Fruit fly (Drosophila melanogaster) whole organism, embryonic: ENCODE data around the gene CG14650.

Source experiments
- Adf1 ChIP-seq: fragments of 200-800 bp; sonication (Bioruptor generic); IDR thresholded peaks from 2 replicates; pipeline ENCODE4 v1.3.6; 2022; ENCODE audit warnings: missing biosample characterization, missing genetic modification characterization
- BEAF-32 ChIP-seq: fragments of 200-800 bp; sonication (Bioruptor generic); optimal IDR thresholded peaks from 3 replicates; lab custom pipeline; 2017; ENCODE audit warnings: missing biosample characterization, missing genetic modification characterization, mild to moderate bottlenecking, moderate library complexity, missing genetic modification reagents
- Bdp1 ChIP-seq: fragments of 200-800 bp; sonication (Bioruptor generic); optimal IDR thresholded peaks from 3 replicates; lab custom pipeline; 2016; ENCODE audit warnings: missing biosample characterization, missing genetic modification characterization
- CG10147 ChIP-seq: fragments of 200-800 bp; sonication (Bioruptor generic); optimal IDR thresholded peaks from 2 replicates; lab custom pipeline; 2019; ENCODE audit warnings: missing biosample characterization, mild to moderate bottlenecking, missing genetic modification characterization, moderate library complexity
- CG11085 ChIP-seq: fragments of 200-800 bp; sonication (Bioruptor generic); IDR thresholded peaks from 2 replicates; pipeline ENCODE4 v1.3.6; 2022; ENCODE audit warnings: missing biosample characterization, missing genetic modification characterization
- CG11247 ChIP-seq: fragments of 200-800 bp; sonication (Bioruptor generic); IDR thresholded peaks from 2 replicates; pipeline ENCODE4 v1.3.6; 2022; ENCODE audit warnings: missing biosample characterization, missing genetic modification characterization
- CG12769 ChIP-seq: fragments of 200-800 bp; sonication (Bioruptor generic); optimal IDR thresholded peaks from 2 replicates; lab custom pipeline; 2019; ENCODE audit warnings: missing biosample characterization, mild to moderate bottlenecking, missing genetic modification characterization, moderate library complexity
- CG13123 ChIP-seq: fragments of 200-800 bp; sonication (Bioruptor generic); optimal IDR thresholded peaks from 2 replicates; lab custom pipeline; 2016; ENCODE audit warnings: missing biosample characterization, missing genetic modification characterization
- CG14710 ChIP-seq: fragments of 200-800 bp; sonication (Bioruptor generic); optimal IDR thresholded peaks from 3 replicates; lab custom pipeline; 2019; ENCODE audit warnings: missing biosample characterization, mild to moderate bottlenecking, missing genetic modification characterization, moderate library complexity
- CG14860 ChIP-seq: fragments of 200-800 bp; sonication (Bioruptor generic); IDR thresholded peaks from 3 replicates; pipeline ENCODE4 v1.3.6; 2022; ENCODE audit warnings: missing biosample characterization, missing genetic modification characterization; ENCODE audit not compliant: partially characterized antibody
- CG14965 ChIP-seq: fragments of 200-800 bp; sonication (Bioruptor generic); optimal IDR thresholded peaks from 2 replicates; lab custom pipeline; 2016; ENCODE audit warnings: missing biosample characterization, missing genetic modification characterization, borderline replicate concordance
- CG16779 ChIP-seq: fragments of 200-800 bp; sonication (Bioruptor generic); IDR thresholded peaks from 2 replicates; pipeline ENCODE4 v1.3.6; 2022; ENCODE audit warnings: missing biosample characterization, missing genetic modification characterization
- CG18262 ChIP-seq: fragments of 200-800 bp; optimal IDR thresholded peaks from 3 replicates; lab custom pipeline; 2019; ENCODE audit warnings: missing biosample characterization, mild to moderate bottlenecking, missing genetic modification characterization, moderate library complexity
- CG30020 ChIP-seq: fragments of 200-800 bp; optimal IDR thresholded peaks from 2 replicates; lab custom pipeline; 2019; ENCODE audit warnings: missing biosample characterization, mild to moderate bottlenecking, missing genetic modification characterization, moderate library complexity
- CG30403 ChIP-seq: fragments of 200-800 bp; sonication (Bioruptor generic); optimal IDR thresholded peaks from 3 replicates; lab custom pipeline; 2016; ENCODE audit warnings: missing biosample characterization, missing genetic modification characterization
- CG31441 ChIP-seq: fragments of 200-800 bp; sonication (Bioruptor generic); IDR thresholded peaks from 2 replicates; pipeline ENCODE4 v1.3.6; 2022; ENCODE audit warnings: missing biosample characterization, missing genetic modification characterization
- CG32767 ChIP-seq: fragments of 200-800 bp; sonication (Bioruptor generic); IDR thresholded peaks from 2 replicates; pipeline ENCODE4 v1.3.6; 2022; ENCODE audit warnings: missing biosample characterization, missing genetic modification characterization
- CG3407 ChIP-seq: fragments of 200-800 bp; sonication (Bioruptor generic); optimal IDR thresholded peaks from 2 replicates; lab custom pipeline; 2018; ENCODE audit warnings: missing biosample characterization, mild to moderate bottlenecking, missing genetic modification characterization
- CG42726 ChIP-seq: fragments of 200-800 bp; sonication (Bioruptor generic); IDR thresholded peaks from 2 replicates; pipeline ENCODE4 v1.3.6; 2022; ENCODE audit warnings: missing biosample characterization, missing genetic modification characterization; ENCODE audit not compliant: partially characterized antibody
- CG4282 ChIP-seq: fragments of 200-800 bp; sonication (Bioruptor generic); optimal IDR thresholded peaks from 2 replicates; lab custom pipeline; 2016; ENCODE audit warnings: missing biosample characterization, missing genetic modification characterization
- CG7987 ChIP-seq: fragments of 200-800 bp; sonication (Bioruptor generic); optimal IDR thresholded peaks from 2 replicates; lab custom pipeline; 2018; ENCODE audit warnings: missing biosample characterization, mild to moderate bottlenecking, missing genetic modification characterization, moderate library complexity
- CG9817 ChIP-seq: fragments of 200-800 bp; sonication (Bioruptor generic); optimal IDR thresholded peaks from 2 replicates; lab custom pipeline; 2018; ENCODE audit warnings: missing biosample characterization, mild to moderate bottlenecking, missing genetic modification characterization, moderate library complexity
- Deaf1 ChIP-seq: fragments of 200-800 bp; optimal IDR thresholded peaks from 3 replicates; lab custom pipeline; 2019; ENCODE audit warnings: missing biosample characterization, mild to moderate bottlenecking, missing genetic modification characterization, moderate library complexity
- E2f1 ChIP-seq: fragments of 200-800 bp; sonication (Bioruptor generic); IDR thresholded peaks from 2 replicates; pipeline ENCODE4 v1.3.6; 2022; ENCODE audit warnings: missing biosample characterization, missing genetic modification characterization
- ERR ChIP-seq: fragments of 200-800 bp; sonication (Bioruptor generic); optimal IDR thresholded peaks from 2 replicates; lab custom pipeline; 2016; ENCODE audit warnings: missing biosample characterization, missing genetic modification characterization
- Med ChIP-seq: fragments of 200-800 bp; sonication (Bioruptor generic); peaks from one replicate; lab custom pipeline; 2016; ENCODE audit warnings: missing biosample characterization, missing genetic modification characterization, mild to moderate bottlenecking, inconsistent platforms, moderate library complexity
- Scr ChIP-seq: fragments of 200-800 bp; sonication (Bioruptor generic); IDR thresholded peaks from 2 replicates; pipeline ENCODE4 v1.3.6; 2022; ENCODE audit warnings: missing biosample characterization, missing genetic modification characterization; ENCODE audit not compliant: partially characterized antibody
- Usf ChIP-seq: fragments of 200-800 bp; sonication (Bioruptor generic); optimal IDR thresholded peaks from 2 replicates; lab custom pipeline; 2017; ENCODE audit warnings: missing genotype, missing biosample characterization, missing genetic modification characterization
- amos ChIP-seq: fragments of 200-800 bp; sonication (Bioruptor generic); IDR thresholded peaks from 2 replicates; pipeline ENCODE4 v1.3.6; 2022; ENCODE audit warnings: missing biosample characterization, missing genetic modification characterization; ENCODE audit not compliant: partially characterized antibody
- ato ChIP-seq: fragments of 200-800 bp; sonication (Bioruptor generic); IDR thresholded peaks from 2 replicates; pipeline ENCODE4 v1.3.6; 2022; ENCODE audit warnings: missing biosample characterization, missing genetic modification characterization; ENCODE audit not compliant: partially characterized antibody
- bab2 ChIP-seq: fragments of 200-800 bp; sonication (Bioruptor generic); optimal IDR thresholded peaks from 2 replicates; lab custom pipeline; 2016; ENCODE audit warnings: missing biosample characterization, missing genetic modification characterization
- chinmo ChIP-seq: fragments of 200-800 bp; sonication (Bioruptor generic); IDR thresholded peaks from 4 replicates; pipeline ENCODE4 v1.3.6; 2022; ENCODE audit warnings: missing biosample characterization, missing genetic modification characterization; ENCODE audit not compliant: partially characterized antibody
- fd102C ChIP-seq: fragments of 200-800 bp; sonication (Bioruptor generic); optimal IDR thresholded peaks from 2 replicates; lab custom pipeline; 2018; ENCODE audit warnings: missing biosample characterization, mild to moderate bottlenecking, missing genetic modification characterization, moderate library complexity
- fru ChIP-seq: fragments of >200 bp; optimal IDR thresholded peaks from 2 replicates; lab custom pipeline; 2017
- gcm2 ChIP-seq: fragments of 200-800 bp; sonication (Bioruptor generic); optimal IDR thresholded peaks from 2 replicates; lab custom pipeline; 2016; ENCODE audit warnings: missing biosample characterization, missing genetic modification characterization
- lola ChIP-seq, 3 experiments: fragments of >200 bp in 2 of 3; fragments of 200-800 bp in 1 of 3; sonication (Bioruptor generic) in 1 of 3; optimal IDR thresholded peaks; 2 replicates each; lab custom pipeline; 2017 to 2019; ENCODE audit warnings: missing biosample characterization in 3 of 3, missing genetic modification characterization in 3 of 3, mild to moderate bottlenecking in 1 of 3, moderate library complexity in 1 of 3
- prd ChIP-seq, 3 experiments: fragments of >200 bp in 2 of 3; fragments of 200-800 bp in 1 of 3; sonication (Bioruptor generic) in 1 of 3; optimal IDR thresholded peaks in 2 of 3; IDR thresholded peaks in 1 of 3; 2 replicates in 2 of 3; 3 replicates in 1 of 3; pipeline versions ENCODE4 v1.3.6 to Lab custom; 2017 to 2022; ENCODE audit warnings: missing biosample characterization in 1 of 3, missing genetic modification characterization in 1 of 3
- pros ChIP-seq: fragments of 200-800 bp; sonication (Bioruptor generic); optimal IDR thresholded peaks from 3 replicates; lab custom pipeline; 2019; ENCODE audit warnings: missing biosample characterization, mild to moderate bottlenecking, missing genetic modification characterization, moderate library complexity
- ranshi ChIP-seq: fragments of 200-800 bp; sonication (Bioruptor generic); IDR thresholded peaks from 2 replicates; pipeline ENCODE4 v1.3.6; 2022; ENCODE audit warnings: missing biosample characterization, missing genetic modification characterization
- row ChIP-seq: fragments of 200-800 bp; sonication (Bioruptor generic); IDR thresholded peaks from 3 replicates; pipeline ENCODE4 v1.3.6; 2022; ENCODE audit warnings: missing biosample characterization, missing genetic modification characterization
- slp2 ChIP-seq: fragments of 200-800 bp; sonication (Bioruptor generic); optimal IDR thresholded peaks from 2 replicates; lab custom pipeline; 2016; ENCODE audit warnings: missing biosample characterization, missing genetic modification characterization
- ssp ChIP-seq: fragments of 200-800 bp; sonication (Bioruptor generic); IDR thresholded peaks from 2 replicates; pipeline ENCODE4 v1.3.6; 2022; ENCODE audit warnings: missing biosample characterization, missing genetic modification characterization
- stwl ChIP-seq: fragments of 200-800 bp; sonication (Bioruptor generic); optimal IDR thresholded peaks from 3 replicates; lab custom pipeline; 2018; ENCODE audit warnings: missing biosample characterization, mild to moderate bottlenecking, missing genetic modification characterization, moderate library complexity
- toy ChIP-seq: fragments of 200-800 bp; sonication (Bioruptor generic); IDR thresholded peaks from 2 replicates; pipeline ENCODE4 v1.3.6; 2022; ENCODE audit warnings: missing biosample characterization, missing genetic modification characterization
- vnd ChIP-seq: fragments of 200-800 bp; sonication (Bioruptor generic); IDR thresholded peaks from 3 replicates; pipeline ENCODE4 v1.3.6; 2022; ENCODE audit warnings: missing biosample characterization, missing genetic modification characterization; ENCODE audit not compliant: partially characterized antibody
- z ChIP-seq: fragments of 200-800 bp; sonication (Bioruptor generic); IDR thresholded peaks from 3 replicates; pipeline ENCODE4 v1.3.6; 2022; ENCODE audit warnings: missing biosample characterization, missing genetic modification characterization
- zen2 ChIP-seq: fragments of 200-800 bp; sonication (Bioruptor generic); IDR thresholded peaks from 3 replicates; pipeline ENCODE4 v1.3.6; 2022; ENCODE audit warnings: missing biosample characterization, missing genetic modification characterization; ENCODE audit not compliant: partially characterized antibody

The CG14650 gene

dm6 chr3R:4479038-4479988, 42.1 kb downstream of the CG14650 start, which contains the start of gene CG31523 (continued):
- TF ChIP-seq prd (optimal IDR thresholded peaks at IDR 0.05; lab: Kevin White, UChicago), result no peak
- TF ChIP-seq prd (GFP tag; IDR thresholded peaks at IDR 0.05; lab: Robert Waterston, UW), result no peak
- no peak for TF ChIP-seq CG9817
- TF ChIP-seq BEAF-32, result peak; percentile 78
- TF ChIP-seq Usf, result no peak
- no peak for TF ChIP-seq ranshi (GFP tag; lab: Robert Waterston, UW)
- TF ChIP-seq slp2, result no peak
- TF ChIP-seq CG13123, result no peak
- TF ChIP-seq fd102C, result no peak
- TF ChIP-seq z, result no peak
- no peak for TF ChIP-seq Bdp1 (GFP tag; lab: Kevin White, UChicago)
- no peak for TF ChIP-seq CG31441 (GFP tag; lab: Robert Waterston, UW)
- no peak for TF ChIP-seq CG7987
- TF ChIP-seq Med, result peak; percentile 23
- TF ChIP-seq vnd (GFP tag; lab: Robert Waterston, UW), result 0 out of 3 replicates have a peak, but pooled peaks have one; percentile 56
- TF ChIP-seq CG3407 (GFP tag; lab: Kevin White, UChicago), result no peak
- peak; percentile 83 for TF ChIP-seq stwl (tag; lab: Kevin White, UChicago)
- no peak for TF ChIP-seq gcm2 (GFP tag; lab: Kevin White, UChicago)
- TF ChIP-seq ato, result peak; percentile 37; the same call in 1 of the 2 replicates
- TF ChIP-seq fru (lab: Kevin White, UChicago), result no peak
- TF ChIP-seq E2f1 (GFP tag; lab: Robert Waterston, UW), result no peak
- TF ChIP-seq row (GFP tag; lab: Robert Waterston, UW), result peak; percentile 89
- no peak for TF ChIP-seq CG16779
- TF ChIP-seq Adf1, result no peak
- TF ChIP-seq CG14710 (tag; lab: Kevin White, UChicago), result peak; percentile 12
- TF ChIP-seq bab2 (GFP tag; lab: Kevin White, UChicago), result no peak
- TF ChIP-seq CG4282 (GFP tag; lab: Kevin White, UChicago), result no peak
- TF ChIP-seq CG18262 (tag; lab: Kevin White, UChicago), result no peak
- no peak for TF ChIP-seq CG32767 (GFP tag; lab: Robert Waterston, UW)
- no peak for TF ChIP-seq CG12769 (tag; lab: Kevin White, UChicago)
- TF ChIP-seq Deaf1 (tag; lab: Kevin White, UChicago), result no peak
- TF ChIP-seq lola (GFP tag; optimal IDR thresholded peaks at IDR 0.05; lab: Kevin White, UChicago), result peak in 1 of 3 experiments; percentile 12
- TF ChIP-seq CG14965 (GFP tag; lab: Kevin White, UChicago), result no peak
- peak; percentile 77 for TF ChIP-seq Scr (GFP tag; lab: Robert Waterston, UW)
- TF ChIP-seq chinmo, result 0 out of 4 replicates have a peak, but pooled peaks have one; percentile 37
- TF ChIP-seq toy (GFP tag; lab: Robert Waterston, UW), result no peak
- peak; percentile 55; the same call in 2 of the 3 replicates for TF ChIP-seq CG14860
- no peak for TF ChIP-seq ERR (GFP tag; lab: Kevin White, UChicago)
- peak; percentile 38; the same call in 1 of the 2 replicates for TF ChIP-seq CG42726 (GFP tag; lab: Robert Waterston, UW)
- TF ChIP-seq pros (GFP tag; lab: Kevin White, UChicago), result no peak
- no peak for TF ChIP-seq CG11085
- TF ChIP-seq CG30403, result peak; percentile 14
- TF ChIP-seq CG11247 (GFP tag; lab: Robert Waterston, UW), result no peak
- TF ChIP-seq zen2, result peak; percentile 62; the same call in 2 of the 3 replicates
- TF ChIP-seq amos (GFP tag; lab: Robert Waterston, UW), result peak; percentile 85
- no peak for TF ChIP-seq ssp
- no peak for TF ChIP-seq CG10147 (GFP tag; lab: Kevin White, UChicago)
- peak; percentile 21 for TF ChIP-seq CG30020 (tag; lab: Kevin White, UChicago)
